Worm (Caenorhabditis elegans): ENCODE results near the gene rpoa-12.

Gene rpoa-12

DNA sequence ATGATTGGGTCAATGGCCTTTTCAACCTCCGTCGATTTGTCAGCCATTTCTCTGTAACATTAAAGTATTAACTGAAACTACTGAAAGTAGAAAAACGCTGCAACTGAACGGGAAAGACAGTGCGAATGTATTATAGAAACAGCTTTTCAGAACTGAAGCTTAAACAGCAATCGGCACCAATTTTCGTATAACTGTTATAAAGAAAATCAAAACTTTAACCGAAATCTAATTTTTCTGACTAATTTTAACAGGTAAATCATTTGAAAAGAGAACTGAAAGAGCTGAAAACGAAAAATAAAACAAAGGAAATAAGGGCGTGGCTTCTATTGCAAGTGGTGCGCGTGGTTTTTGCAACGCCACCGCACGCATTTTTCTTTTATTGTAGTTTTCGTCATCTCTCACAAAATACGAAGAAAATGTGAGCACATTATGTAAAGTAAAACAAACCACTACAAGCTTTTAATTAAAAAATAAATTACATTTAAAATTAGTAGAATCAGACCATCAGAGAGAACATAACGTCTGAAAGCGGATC lies 1.9 kb upstream of the rpoa-12 start, which contains the start of gene rrsr-1 (continued):
- TF ChIP-seq sox-4 (tag; optimal IDR thresholded peaks at IDR 0.05) (peak; percentile 15), nhr-11 (tag; optimal IDR thresholded peaks at IDR 0.05) (peak; percentile 2), unc-130 (tag; optimal IDR thresholded peaks at IDR 0.05) (peak; percentile 75), pqm-1 (tag; optimal IDR thresholded peaks at IDR 0.05) (no peak), xbp-1 (tag; optimal IDR thresholded peaks at IDR 0.05) (peak; percentile 49), sptf-1 (tag; optimal IDR thresholded peaks at IDR 0.05) (no peak), mab-9 (GFP tag; IDR thresholded peaks at IDR 0.05) (no peak), ets-5 (GFP tag; IDR thresholded peaks at IDR 0.05) (no peak), ztf-11 (tag; optimal IDR thresholded peaks at IDR 0.05) (peak in 1 of 2 experiments; percentile 6), C16A3.4 (tag; optimal IDR thresholded peaks at IDR 0.05) (peak; percentile 23), jun-1 (tag; optimal IDR thresholded peaks at IDR 0.05) (no peak), nhr-20 (tag; optimal IDR thresholded peaks at IDR 0.05) (peak; percentile 47), sup-37 (GFP tag; optimal IDR thresholded peaks at IDR 0.05) (no peak), fos-1 (tag; optimal IDR thresholded peaks at IDR 0.05) (no peak), nhr-47 (tag; optimal IDR thresholded peaks at IDR 0.05) (peak; percentile 68), ceh-82 (tag; optimal IDR thresholded peaks at IDR 0.05) (peak in 2 of 3 experiments; percentile 20 to 34), pag-3 (tag; optimal IDR thresholded peaks at IDR 0.05; ENCODE audit: borderline replicate concordance, insufficient read depth) (no peak), nhr-12 (tag; optimal IDR thresholded peaks at IDR 0.05) (no peak), rnt-1 (tag; optimal IDR thresholded peaks at IDR 0.05) (peak; percentile 78), hpl-2 (GFP tag; optimal IDR thresholded peaks at IDR 0.05) (no peak), blmp-1 (tag; optimal IDR thresholded peaks at IDR 0.05) (peak; percentile 21), nhr-76 (tag; optimal IDR thresholded peaks at IDR 0.05) (no peak), unc-98 (GFP tag; IDR thresholded peaks at IDR 0.05) (no peak), irx-1 (tag; optimal IDR thresholded peaks at IDR 0.05) (peak; percentile 29), lin-14 (GFP tag; optimal IDR thresholded peaks at IDR 0.05) (no peak), swsn-7 (tag; optimal IDR thresholded peaks at IDR 0.05) (peak; percentile 64), egl-27 (tag; optimal IDR thresholded peaks at IDR 0.05) (no peak)

DNA sequence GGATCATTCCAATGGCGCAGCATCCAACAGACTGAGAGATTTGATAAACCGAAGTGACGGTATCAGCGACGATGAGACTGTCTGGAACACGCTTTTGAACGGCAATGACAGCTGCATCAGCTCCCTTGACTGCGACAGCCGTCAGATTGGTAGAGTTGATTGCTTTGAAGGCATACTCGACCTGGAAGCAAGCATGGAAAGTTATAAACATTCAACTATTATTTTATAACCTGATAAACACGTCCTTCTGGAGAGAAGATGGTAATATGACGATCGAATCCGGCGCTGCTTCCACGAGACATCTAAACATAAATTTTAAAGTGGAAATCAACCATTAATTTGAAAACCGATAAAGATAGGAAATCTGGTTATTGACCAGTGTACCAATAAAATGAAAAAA lies 787 bp downstream of the rpoa-12 start, which contains the start of gene pas-1:
Gene pas-1, minus strand, starts transcription at position 302 of the 400 bp plus-strand sequence.
- no peak for TF ChIP-seq sup-37 (GFP tag; optimal IDR thresholded peaks at IDR 0.05)
- TF ChIP-seq efl-1 (optimal IDR thresholded peaks at IDR 0.05) = no peak
- TF ChIP-seq efl-1 (GFP tag; optimal IDR thresholded peaks at IDR 0.05 in 1 of 2) = peak in 1 of 2 experiments; percentile 10
- TF ChIP-seq sox-4 (tag; optimal IDR thresholded peaks at IDR 0.05) = no peak

DNA sequence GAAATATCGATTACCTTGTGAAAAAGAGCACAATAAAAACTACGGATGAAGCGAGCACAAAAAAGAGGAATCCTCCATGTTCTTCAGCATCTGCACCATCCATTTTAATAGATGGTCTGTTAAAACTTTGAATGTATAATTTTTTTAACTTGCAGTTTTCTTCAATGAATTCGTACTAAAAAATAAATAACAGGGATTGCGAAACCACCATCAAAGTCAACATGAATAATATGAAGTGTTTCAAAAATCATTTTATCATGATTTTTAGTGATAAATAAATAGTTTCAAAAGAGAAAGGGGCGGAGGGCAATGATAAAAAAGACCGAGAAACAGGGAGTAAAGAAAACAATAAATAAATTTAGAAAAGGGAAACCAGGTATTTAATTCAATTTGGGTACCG lies 1.8 kb downstream of the rpoa-12 start, which contains the start of gene dhs-22:
Gene dhs-22, minus strand, starts transcription at position 116 of the 400 bp plus-strand sequence.
- TF ChIP-seq vab-15 (tag; optimal IDR thresholded peaks at IDR 0.05) (no peak), lir-3 (tag; optimal IDR thresholded peaks at IDR 0.05; ENCODE audit: poor library complexity) (no peak), ets-5 (GFP tag; IDR thresholded peaks at IDR 0.05) (no peak), irx-1 (tag; optimal IDR thresholded peaks at IDR 0.05) (no peak), ceh-90 (tag; optimal IDR thresholded peaks at IDR 0.05) (no peak), nhr-47 (tag; optimal IDR thresholded peaks at IDR 0.05) (no peak), nhr-76 (tag; optimal IDR thresholded peaks at IDR 0.05) (no peak)

DNA sequence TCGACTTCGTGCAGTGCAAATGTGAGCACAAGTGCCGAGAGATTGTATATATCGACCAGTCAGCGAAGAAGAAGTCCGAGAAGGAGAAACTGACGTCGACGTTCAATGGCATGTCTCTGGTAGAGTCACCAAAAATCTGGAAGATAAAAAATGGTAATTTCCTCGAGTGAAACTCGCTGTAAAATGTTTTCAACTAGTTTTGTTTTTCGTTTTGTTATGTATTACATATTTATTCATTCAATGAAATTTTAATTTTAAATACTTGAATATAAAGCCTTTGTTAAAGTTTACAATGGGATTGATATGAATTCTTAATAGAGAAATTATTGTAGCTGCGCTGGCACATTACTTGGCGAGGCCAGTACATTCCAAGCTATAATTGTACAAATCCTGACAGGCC lies 3.2 kb downstream of the rpoa-12 start:
- TF ChIP-seq efl-1 (optimal IDR thresholded peaks at IDR 0.05) (no peak), efl-1 (GFP tag; optimal IDR thresholded peaks at IDR 0.05 in 1 of 2) (peak in 1 of 2 experiments; percentile 34), ztf-11 (tag; optimal IDR thresholded peaks at IDR 0.05) (no peak)

DNA sequence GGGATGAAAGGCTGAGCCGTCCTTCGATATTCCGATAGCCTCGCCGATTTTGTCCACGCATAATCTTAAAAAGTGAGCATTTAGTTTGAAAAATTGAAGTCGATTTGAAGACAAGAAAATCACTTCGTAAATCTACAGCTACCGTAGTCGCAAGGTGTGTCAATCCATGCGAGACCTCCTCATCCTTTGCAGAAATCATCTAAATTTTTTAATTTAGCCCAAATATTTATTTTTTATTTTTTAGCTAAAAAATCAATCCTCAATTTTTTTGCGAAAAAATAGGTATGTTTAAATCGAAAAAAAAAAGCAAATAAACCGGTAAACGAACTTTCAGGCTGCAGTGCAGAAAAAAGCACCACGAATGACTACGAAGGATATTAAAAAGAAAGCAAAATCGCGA lies 5.4 kb downstream of the rpoa-12 start, which contains the start of the genes nxf-2 and set-31:
Gene nxf-2, minus strand, starts transcription at position 101 of the 400 bp plus-strand sequence.
Gene set-31, plus strand, starts transcription at position 169 of the 400 bp plus-strand sequence.
- TF ChIP-seq lsy-2 (tag; optimal IDR thresholded peaks at IDR 0.05) (peak in 1 of 2 experiments; percentile 12), ceh-8 (GFP tag; optimal IDR thresholded peaks at IDR 0.05) (no peak), pax-3 (tag; optimal IDR thresholded peaks at IDR 0.05) (no peak), snu-23 (GFP tag; optimal IDR thresholded peaks at IDR 0.05) (no peak)

All from whole organism, L1 larva.